Worm (Caenorhabditis elegans) whole organism, midembryonic: ENCODE data around the gene C09G5.13.

Source experiments
- T22C8.4 ChIP-seq: fragments of 200-800 bp; sonication (Bioruptor generic); IDR thresholded peaks from 2 replicates; pipeline ENCODE4 v1.3.6; 2022; ENCODE audit warnings: missing genetic modification characterization, missing compliant biosample characterization
- cog-1 ChIP-seq: sonication (generic microtip); optimal IDR thresholded peaks from 2 replicates; lab custom pipeline; 2016; ENCODE audit warnings: missing genetic modification characterization, missing compliant biosample characterization
- flt-1 ChIP-seq: fragments of 200-800 bp; sonication (Bioruptor generic); IDR thresholded peaks from 2 replicates; pipeline ENCODE4 v1.3.6; 2022; ENCODE audit warnings: missing genetic modification characterization, missing compliant biosample characterization
- klf-2 ChIP-seq: fragments of 200-800 bp; sonication (Bioruptor generic); conservative IDR thresholded peaks from 2 replicates; pipeline ENCODE4 v1.3.6; 2022; ENCODE audit warnings: missing genetic modification reagents, missing genetic modification characterization, missing compliant biosample characterization
- med-1 ChIP-seq: sonication (generic microtip); optimal IDR thresholded peaks from 2 replicates; lab custom pipeline; 2017; ENCODE audit warnings: missing genetic modification characterization, mild to moderate bottlenecking, missing compliant biosample characterization, antibody characterized with exemption, missing genetic modification reagents; ENCODE audit not compliant: insufficient read depth
- ref-1 ChIP-seq: fragments of 200-800 bp; sonication (Bioruptor generic); conservative IDR thresholded peaks from 2 replicates; pipeline ENCODE4 v1.3.6; 2022; ENCODE audit warnings: missing genetic modification reagents, missing genetic modification characterization, missing compliant biosample characterization
- tab-1 ChIP-seq: fragments of 200-800 bp; sonication (Bioruptor generic); IDR thresholded peaks from 2 replicates; pipeline ENCODE4 v1.3.6; 2022; ENCODE audit warnings: missing genetic modification characterization, missing compliant biosample characterization
- ztf-23 ChIP-seq: fragments of 200-800 bp; sonication (Bioruptor generic); IDR thresholded peaks from 2 replicates; pipeline ENCODE4 v1.3.6; 2022; ENCODE audit warnings: missing genetic modification reagents, missing genetic modification characterization, missing compliant biosample characterization
- ztf-29 ChIP-seq: fragments of 200-800 bp; sonication (Bioruptor generic); IDR thresholded peaks from 2 replicates; pipeline ENCODE4 v1.3.6; 2022; ENCODE audit warnings: missing genetic modification reagents, missing genetic modification characterization, missing compliant biosample characterization

C09G5.13 gene

DNA sequence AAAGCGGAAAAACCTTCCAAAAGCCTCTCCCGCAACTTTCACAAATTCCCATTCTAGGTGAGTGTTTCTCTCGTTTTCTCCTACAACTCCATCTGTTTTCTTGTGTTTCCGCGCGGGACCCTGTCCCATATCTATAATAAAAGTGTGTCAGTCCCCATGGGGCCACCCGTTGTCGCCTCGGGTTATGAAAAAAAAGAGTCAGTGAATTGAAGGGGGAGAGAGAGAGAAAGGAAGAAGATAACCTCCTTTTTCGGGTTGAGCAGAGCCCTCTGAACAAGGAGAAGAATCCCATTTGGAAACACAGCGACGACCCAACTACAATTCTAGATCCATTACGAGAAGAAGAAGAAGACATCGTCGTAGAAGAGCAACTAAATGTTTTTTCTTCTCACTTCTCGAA, at the start of gene C09G5.13:
C09G5.13 (plus strand) TSS at position 301 of the 400 bp plus-strand sequence.
- TF ChIP-seq klf-2 (no peak), cog-1 (tag; lab: Kevin White, UChicago) (no peak), flt-1 (GFP tag; lab: Robert Waterston, UW) (no peak), T22C8.4 (GFP tag; lab: Robert Waterston, UW) (no peak), med-1 (GFP tag; lab: Kevin White, UChicago) (no peak), ref-1 (no peak), ztf-29 (GFP tag; lab: Robert Waterston, UW) (no peak), tab-1 (GFP tag; lab: Robert Waterston, UW) (no peak), ztf-23 (no peak)

DNA sequence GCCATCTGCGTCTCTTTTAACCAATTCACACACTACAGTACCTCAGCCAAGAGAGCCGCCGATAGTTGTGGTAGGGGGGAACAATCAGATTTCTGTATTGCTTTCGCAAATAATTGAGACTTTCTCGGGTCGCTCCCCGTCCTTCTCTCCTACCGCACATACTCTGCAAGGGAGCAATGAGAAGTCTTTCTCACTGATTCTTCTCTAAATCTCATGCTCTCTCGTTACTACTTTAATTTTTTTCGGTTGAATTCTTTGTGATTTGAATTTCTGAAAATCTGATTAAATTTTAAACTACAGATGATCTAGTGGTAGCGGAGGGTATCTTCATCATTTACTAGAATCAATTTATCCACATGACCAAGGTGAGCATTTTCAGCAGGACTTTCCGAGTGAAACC, 41.9 kb upstream of the C09G5.13 start, which contains the start of gene ptb-1:
ptb-1 (plus strand) TSS at position 301 of the 400 bp plus-strand sequence.
- TF ChIP-seq cog-1 (tag; lab: Kevin White, UChicago) (no peak), T22C8.4 (GFP tag; lab: Robert Waterston, UW) (no peak), tab-1 (GFP tag; lab: Robert Waterston, UW) (no peak), flt-1 (GFP tag; lab: Robert Waterston, UW) (no peak), ztf-29 (GFP tag; lab: Robert Waterston, UW) (no peak), ztf-23 (no peak), ref-1 (no peak), med-1 (GFP tag; lab: Kevin White, UChicago) (no peak)

DNA sequence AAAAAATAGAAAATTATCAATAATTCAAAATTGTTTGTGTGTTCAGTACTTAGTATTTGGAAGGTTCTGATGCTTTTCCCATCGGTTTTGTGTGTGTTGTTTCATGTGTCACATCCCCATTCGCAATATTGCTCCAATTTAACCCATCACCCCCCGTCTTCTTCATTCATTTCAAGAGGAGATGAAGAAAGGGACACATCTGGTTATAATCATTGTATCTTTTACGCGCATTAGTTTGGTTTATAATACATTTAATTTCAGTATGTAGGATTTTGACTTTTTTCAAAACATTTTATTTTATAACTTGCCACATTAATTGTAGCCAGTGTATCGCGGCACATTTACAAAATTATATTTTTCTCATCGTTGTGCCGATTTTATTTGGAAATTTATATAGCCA, 37.1 kb upstream of the C09G5.13 start:
- TF ChIP-seq klf-2, result no peak
- TF ChIP-seq ztf-23, result no peak
- TF ChIP-seq ztf-29 (GFP tag; lab: Robert Waterston, UW), result no peak
- TF ChIP-seq T22C8.4 (GFP tag; lab: Robert Waterston, UW), result no peak
- TF ChIP-seq ref-1, result no peak
- TF ChIP-seq med-1 (GFP tag; lab: Kevin White, UChicago), result no peak
- no peak for TF ChIP-seq tab-1 (GFP tag; lab: Robert Waterston, UW)
- no peak for TF ChIP-seq cog-1 (tag; lab: Kevin White, UChicago)
- no peak for TF ChIP-seq flt-1 (GFP tag; lab: Robert Waterston, UW)

DNA sequence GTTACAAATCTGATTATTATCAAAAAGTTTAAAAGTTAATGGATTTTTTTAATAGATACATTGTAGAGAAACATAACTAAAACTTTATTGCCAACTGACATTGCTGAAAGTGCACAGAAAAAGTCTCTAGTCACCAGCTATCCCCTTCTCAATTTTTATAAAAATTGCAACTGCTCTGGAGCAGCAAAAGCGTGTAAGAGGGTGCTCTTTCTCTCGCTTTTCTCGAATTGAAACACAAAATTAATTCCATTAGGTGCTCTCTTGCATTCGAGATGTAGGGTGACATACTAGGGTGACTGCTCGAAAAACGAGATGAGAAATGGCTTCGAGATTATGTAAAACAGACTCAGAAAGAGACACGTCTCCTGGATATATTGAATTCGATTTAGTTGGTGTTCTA, 36.6 kb upstream of the C09G5.13 start:
- no peak for TF ChIP-seq med-1 (GFP tag; lab: Kevin White, UChicago)
- TF ChIP-seq ztf-23, result no peak
- no peak for TF ChIP-seq T22C8.4 (GFP tag; lab: Robert Waterston, UW)
- no peak for TF ChIP-seq klf-2
- no peak for TF ChIP-seq flt-1 (GFP tag; lab: Robert Waterston, UW)
- TF ChIP-seq cog-1 (tag; lab: Kevin White, UChicago), result no peak
- no peak for TF ChIP-seq ztf-29 (GFP tag; lab: Robert Waterston, UW)
- TF ChIP-seq tab-1 (GFP tag; lab: Robert Waterston, UW), result no peak
- TF ChIP-seq ref-1, result no peak

DNA sequence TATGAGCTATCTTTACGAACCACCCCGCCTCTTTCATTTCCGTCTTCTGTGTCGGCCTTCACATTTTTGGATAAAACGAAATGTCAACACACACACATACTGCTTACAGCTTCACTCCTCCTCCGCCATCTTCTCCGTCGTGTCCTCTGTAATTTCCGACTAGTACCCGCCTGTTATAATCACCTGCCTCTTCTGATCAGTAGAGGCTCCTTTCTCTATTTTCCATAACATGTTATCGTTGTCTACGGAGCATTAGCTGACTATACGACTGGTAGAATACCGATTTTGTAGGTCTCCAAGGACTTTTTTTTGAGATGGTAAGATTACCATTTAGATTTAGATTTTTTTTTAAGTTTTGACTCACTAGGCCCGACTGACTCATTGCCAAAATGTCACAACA, 32.3 kb upstream of the C09G5.13 start:
- TF ChIP-seq tab-1 (GFP tag; lab: Robert Waterston, UW) (no peak), T22C8.4 (GFP tag; lab: Robert Waterston, UW) (no peak), flt-1 (GFP tag; lab: Robert Waterston, UW) (no peak), ref-1 (no peak), med-1 (GFP tag; lab: Kevin White, UChicago) (no peak), cog-1 (tag; lab: Kevin White, UChicago) (no peak), klf-2 (no peak), ztf-23 (no peak), ztf-29 (GFP tag; lab: Robert Waterston, UW) (no peak)

DNA sequence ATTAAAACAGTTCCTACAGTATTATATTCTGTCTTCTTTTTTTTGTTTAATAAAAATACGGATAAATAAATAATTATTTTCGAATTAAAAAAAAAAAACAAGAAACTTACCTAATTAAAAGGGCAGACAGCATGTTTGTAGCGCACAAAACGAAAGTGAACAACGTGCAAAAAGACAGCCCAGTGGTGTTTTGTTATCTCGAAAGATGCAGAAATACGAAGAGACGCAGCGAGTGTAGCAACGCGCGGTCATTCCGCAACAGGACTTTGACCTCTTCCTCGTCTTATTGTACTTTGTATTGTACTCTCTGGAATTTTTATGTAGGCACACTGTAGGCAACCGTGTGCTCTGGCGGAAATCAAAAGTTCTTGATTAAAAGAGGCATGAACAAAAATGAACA, 23.6 kb upstream of the C09G5.13 start, which contains the start of gene gbh-1:
gbh-1 (minus strand) TSS at position 149 of the 400 bp plus-strand sequence.
- no peak for TF ChIP-seq klf-2

DNA sequence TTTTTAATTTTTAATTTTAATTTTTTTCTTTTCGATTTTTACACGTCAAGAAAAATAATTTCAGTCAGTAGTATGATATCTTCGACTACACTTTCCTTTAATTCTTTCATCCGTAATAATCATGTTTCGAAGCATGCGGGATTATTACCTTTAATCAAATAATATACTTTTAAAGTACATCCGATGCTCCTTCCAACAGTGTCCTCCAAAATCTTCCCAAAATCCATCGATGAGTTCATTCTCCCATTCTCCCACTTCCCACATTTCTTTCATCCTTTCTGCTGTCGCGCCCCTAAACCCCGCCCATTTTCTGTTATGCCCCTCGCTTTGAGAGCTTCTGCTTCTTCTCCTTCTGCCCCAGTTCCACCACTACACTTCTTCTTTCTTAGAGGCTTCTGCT, 22.5 kb upstream of the C09G5.13 start, which contains the start of gene lgc-57:
lgc-57 (plus strand) TSS at position 301 of the 400 bp plus-strand sequence.
- TF ChIP-seq flt-1 (GFP tag; lab: Robert Waterston, UW), result no peak
- no peak for TF ChIP-seq ztf-29 (GFP tag; lab: Robert Waterston, UW)
- TF ChIP-seq tab-1 (GFP tag; lab: Robert Waterston, UW), result no peak
- no peak for TF ChIP-seq med-1 (GFP tag; lab: Kevin White, UChicago)
- TF ChIP-seq T22C8.4 (GFP tag; lab: Robert Waterston, UW), result no peak
- no peak for TF ChIP-seq ref-1
- TF ChIP-seq klf-2, result no peak
- TF ChIP-seq cog-1 (tag; lab: Kevin White, UChicago), result no peak
- TF ChIP-seq ztf-23, result no peak

DNA sequence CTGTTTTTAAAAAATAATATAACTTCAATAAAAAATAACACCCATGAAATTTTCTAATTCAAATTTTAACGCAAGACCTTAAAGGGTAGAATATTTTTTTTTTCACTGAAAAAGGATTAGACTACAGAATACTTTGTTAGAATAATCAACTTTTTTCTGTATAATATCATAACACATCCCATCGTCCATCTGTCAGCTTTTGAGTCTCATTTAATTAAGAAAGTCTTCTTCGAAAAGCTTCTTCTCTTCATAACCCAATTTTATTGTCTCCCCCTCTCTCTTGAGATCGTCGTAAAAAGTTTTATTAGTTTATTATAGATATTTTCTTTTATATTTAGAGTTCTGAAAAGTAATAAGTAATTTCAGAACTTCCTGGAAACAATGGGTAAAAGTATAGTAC, 21.2 kb upstream of the C09G5.13 start:
- no peak for TF ChIP-seq T22C8.4 (GFP tag; lab: Robert Waterston, UW)
- TF ChIP-seq ztf-29 (GFP tag; lab: Robert Waterston, UW), result no peak
- TF ChIP-seq flt-1 (GFP tag; lab: Robert Waterston, UW), result no peak
- TF ChIP-seq tab-1 (GFP tag; lab: Robert Waterston, UW), result no peak
- no peak for TF ChIP-seq ref-1
- no peak for TF ChIP-seq klf-2
- TF ChIP-seq cog-1 (tag; lab: Kevin White, UChicago), result no peak
- TF ChIP-seq med-1 (GFP tag; lab: Kevin White, UChicago), result no peak
- no peak for TF ChIP-seq ztf-23

DNA sequence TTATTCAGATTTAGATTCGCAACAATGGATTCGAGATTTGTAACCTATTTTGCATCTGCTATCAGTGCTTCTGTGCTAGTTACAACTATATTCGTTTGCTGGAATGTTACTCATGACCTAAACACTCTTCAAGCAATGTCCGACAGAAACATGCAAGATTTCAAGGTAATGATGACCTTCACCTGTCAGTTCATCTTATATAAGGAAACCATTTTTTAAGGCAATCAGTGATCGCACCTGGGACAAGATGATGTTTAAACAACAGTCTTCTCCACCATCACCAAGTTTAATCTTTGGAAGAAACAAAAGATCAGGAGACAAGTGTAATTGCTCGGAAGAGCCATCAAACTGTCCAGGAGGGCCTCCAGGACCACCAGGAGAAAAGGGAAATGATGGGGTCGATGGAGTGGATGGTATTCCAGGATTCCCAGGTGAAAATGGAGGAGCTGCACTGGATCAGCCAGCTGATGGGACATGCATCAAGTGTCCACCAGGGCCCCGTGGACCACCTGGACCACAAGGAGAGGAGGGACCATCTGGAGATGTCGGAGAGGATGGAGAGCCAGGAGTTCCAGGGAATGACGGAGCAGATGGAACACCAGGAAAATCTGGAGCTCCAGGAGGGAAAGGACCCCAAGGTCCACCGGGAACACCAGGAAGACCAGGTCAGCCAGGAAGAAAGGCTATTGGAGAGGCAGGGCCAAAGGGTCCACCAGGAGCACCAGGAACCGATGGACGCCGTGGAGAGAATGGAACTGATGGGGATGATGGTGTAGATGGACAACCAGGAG, 13.4 kb upstream of the C09G5.13 start, which contains the start of gene col-79:
col-79 (plus strand) TSS at position 20 of the 791 bp plus-strand sequence.
- TF ChIP-seq flt-1 (GFP tag; lab: Robert Waterston, UW), result no peak
- TF ChIP-seq ztf-29 (GFP tag; lab: Robert Waterston, UW), result no peak
- TF ChIP-seq tab-1 (GFP tag; lab: Robert Waterston, UW), result no peak
- no peak for TF ChIP-seq klf-2
- no peak for TF ChIP-seq T22C8.4 (GFP tag; lab: Robert Waterston, UW)
- TF ChIP-seq ref-1, result no peak
- TF ChIP-seq ztf-23, result 0 out of 2 replicates have a peak, but pooled peaks have one; percentile 23
- TF ChIP-seq med-1 (GFP tag; lab: Kevin White, UChicago), result no peak
